Worm (Caenorhabditis elegans) whole organism, late embryonic: ENCODE results near the gene E02C12.19.
A peak's percentile ranks its signal among the peaks of the same experiment; 100 is the strongest.

Experiments
- C38D4.7 ChIP-seq: fragments of 200-800 bp; sonication (Bioruptor generic); optimal IDR thresholded peaks from 2 replicates; lab custom pipeline; 2018; ENCODE audit warnings: mild to moderate bottlenecking, missing genetic modification characterization, moderate library complexity, missing compliant biosample characterization
- K09A11.1 ChIP-seq: sonication (generic microtip); optimal IDR thresholded peaks from 2 replicates; lab custom pipeline; 2017; ENCODE audit warnings: antibody characterized with exemption, mild to moderate bottlenecking, missing genetic modification characterization, missing compliant biosample characterization; ENCODE audit not compliant: insufficient read depth
- T23F11.4 ChIP-seq: fragments of 200-800 bp; sonication (Bioruptor generic); optimal IDR thresholded peaks from 2 replicates; lab custom pipeline; 2018; ENCODE audit warnings: mild to moderate bottlenecking, missing genetic modification characterization, missing compliant biosample characterization
- Y22D7AL.16 ChIP-seq: sonication (generic microtip); optimal IDR thresholded peaks from 2 replicates; lab custom pipeline; 2016; ENCODE audit warnings: missing genetic modification characterization, missing compliant biosample characterization
- ama-1 ChIP-seq: fragments of 150-350 bp; optimal IDR thresholded peaks from 2 replicates; lab custom pipeline; 2014
- ceh-24 ChIP-seq: sonication (generic microtip); optimal IDR thresholded peaks from 2 replicates; lab custom pipeline; 2016; ENCODE audit warnings: mild to moderate bottlenecking, missing genetic modification characterization, missing compliant biosample characterization
- ceh-31 ChIP-seq: sonication (generic microtip); optimal IDR thresholded peaks from 2 replicates; lab custom pipeline; 2016; ENCODE audit warnings: missing genetic modification characterization, missing compliant biosample characterization
- ceh-34 ChIP-seq: sonication (generic microtip); optimal IDR thresholded peaks from 2 replicates; lab custom pipeline; 2016; ENCODE audit warnings: mild to moderate bottlenecking, missing genetic modification characterization, missing compliant biosample characterization
- ceh-45 ChIP-seq: fragments of 200-800 bp; sonication (Bioruptor generic); IDR thresholded peaks from 2 replicates; pipeline ENCODE4 v1.3.6; 2022; ENCODE audit warnings: missing genetic modification reagents, missing genetic modification characterization, missing compliant biosample characterization
- ceh-48 ChIP-seq: sonication (generic microtip); optimal IDR thresholded peaks from 2 replicates; lab custom pipeline; 2016; ENCODE audit warnings: missing genetic modification characterization, inconsistent platforms, missing compliant biosample characterization
- ceh-6 ChIP-seq: fragments of 200-800 bp; sonication (Bioruptor generic); optimal IDR thresholded peaks from 2 replicates; lab custom pipeline; 2018; ENCODE audit warnings: mild to moderate bottlenecking, missing genetic modification characterization, missing compliant biosample characterization
- ceh-9 ChIP-seq: sonication (generic microtip); optimal IDR thresholded peaks from 2 replicates; lab custom pipeline; 2016; ENCODE audit warnings: mild to moderate bottlenecking, missing genetic modification characterization, inconsistent platforms, missing compliant biosample characterization
- che-1 ChIP-seq: sonication (generic microtip); optimal IDR thresholded peaks from 2 replicates; lab custom pipeline; 2016; ENCODE audit warnings: mild to moderate bottlenecking, missing genetic modification characterization, missing compliant biosample characterization
- dmd-4 ChIP-seq: sonication (generic microtip); optimal IDR thresholded peaks from 2 replicates; lab custom pipeline; 2016; ENCODE audit warnings: borderline replicate concordance, missing genetic modification characterization, missing compliant biosample characterization
- ets-4 ChIP-seq: sonication (generic microtip); optimal IDR thresholded peaks from 2 replicates; lab custom pipeline; 2016; ENCODE audit warnings: missing genetic modification characterization, missing compliant biosample characterization
- fkh-10 ChIP-seq: fragments of 150-350 bp; optimal IDR thresholded peaks from 2 replicates; lab custom pipeline; 2014; ENCODE audit warnings: missing biosample characterization, missing genetic modification reagents, missing genetic modification characterization
- fkh-6 ChIP-seq: sonication (generic microtip); optimal IDR thresholded peaks from 2 replicates; lab custom pipeline; 2016; ENCODE audit warnings: missing genetic modification characterization, missing compliant biosample characterization
- hlh-13 ChIP-seq: fragments of 200-800 bp; sonication (Bioruptor generic); optimal IDR thresholded peaks from 2 replicates; lab custom pipeline; 2018; ENCODE audit warnings: mild to moderate bottlenecking, missing genetic modification characterization, missing compliant biosample characterization
- hlh-30 ChIP-seq: sonication (generic microtip); optimal IDR thresholded peaks from 2 replicates; lab custom pipeline; 2017; ENCODE audit warnings: antibody characterized with exemption, missing genetic modification characterization, missing compliant biosample characterization; ENCODE audit not compliant: insufficient read depth
- hlh-6 ChIP-seq: sonication (generic microtip); optimal IDR thresholded peaks from 2 replicates; lab custom pipeline; 2016; ENCODE audit warnings: missing genotype, missing genetic modification characterization, missing compliant biosample characterization
- hlh-8 ChIP-seq: sonication (generic microtip); optimal IDR thresholded peaks from 2 replicates; lab custom pipeline; 2016; ENCODE audit warnings: missing genotype, missing genetic modification characterization, missing compliant biosample characterization
- lin-11 ChIP-seq: fragments of 200-800 bp; sonication (Bioruptor generic); optimal IDR thresholded peaks from 2 replicates; lab custom pipeline; 2018; ENCODE audit warnings: mild to moderate bottlenecking, missing genetic modification characterization, missing compliant biosample characterization
- nfya-1 ChIP-seq: sonication (generic microtip); optimal IDR thresholded peaks from 2 replicates; lab custom pipeline; 2017; ENCODE audit warnings: missing genetic modification characterization, mild to moderate bottlenecking, missing compliant biosample characterization, antibody characterized with exemption, moderate library complexity
- nhr-11 ChIP-seq: fragments of 150-350 bp; optimal IDR thresholded peaks from 2 replicates; lab custom pipeline; 2014; ENCODE audit warnings: missing biosample characterization, missing genetic modification characterization
- nhr-232 ChIP-seq: sonication (generic microtip); optimal IDR thresholded peaks from 2 replicates; lab custom pipeline; 2016; ENCODE audit warnings: missing genetic modification characterization, missing compliant biosample characterization
- odd-2 ChIP-seq: sonication (generic microtip); optimal IDR thresholded peaks from 2 replicates; lab custom pipeline; 2017; ENCODE audit warnings: antibody characterized with exemption, mild to moderate bottlenecking, missing genetic modification characterization, missing compliant biosample characterization
- pat-9 ChIP-seq: fragments of 200-800 bp; sonication (Bioruptor generic); optimal IDR thresholded peaks from 2 replicates; lab custom pipeline; 2018; ENCODE audit warnings: mild to moderate bottlenecking, missing genetic modification characterization, moderate library complexity, missing compliant biosample characterization
- pax-1 ChIP-seq: fragments of 150-350 bp; optimal IDR thresholded peaks from 2 replicates; lab custom pipeline; 2014; ENCODE audit warnings: missing biosample characterization, missing genetic modification characterization
- pha-2 ChIP-seq: sonication (generic microtip); optimal IDR thresholded peaks from 2 replicates; lab custom pipeline; 2017; ENCODE audit warnings: mild to moderate bottlenecking, missing genetic modification characterization, missing compliant biosample characterization
- pqm-1 ChIP-seq: sonication (generic microtip); optimal IDR thresholded peaks from 2 replicates; lab custom pipeline; 2016; ENCODE audit warnings: missing genetic modification characterization, missing compliant biosample characterization
- pros-1 ChIP-seq: fragments of 150-350 bp; optimal IDR thresholded peaks from 2 replicates; lab custom pipeline; 2014; ENCODE audit warnings: missing biosample characterization, missing genetic modification reagents, missing genetic modification characterization
- ref-2 ChIP-seq: sonication (generic microtip); optimal IDR thresholded peaks from 2 replicates; lab custom pipeline; 2016; ENCODE audit warnings: missing genetic modification characterization, missing compliant biosample characterization
- sdc-2 ChIP-seq: sonication (generic microtip); optimal IDR thresholded peaks from 2 replicates; lab custom pipeline; 2016; ENCODE audit warnings: missing genotype, missing genetic modification characterization, missing compliant biosample characterization
- sox-4 ChIP-seq: sonication (generic microtip); optimal IDR thresholded peaks from 2 replicates; lab custom pipeline; 2017; ENCODE audit warnings: mild to moderate bottlenecking, missing genetic modification characterization, inconsistent platforms, missing compliant biosample characterization
- tbx-7 ChIP-seq: sonication (generic microtip); optimal IDR thresholded peaks from 2 replicates; lab custom pipeline; 2016; ENCODE audit warnings: missing genotype, missing genetic modification characterization, missing compliant biosample characterization
- unc-42 ChIP-seq: sonication (generic microtip); optimal IDR thresholded peaks from 2 replicates; lab custom pipeline; 2016; ENCODE audit warnings: missing genotype, missing genetic modification characterization, missing compliant biosample characterization
- unc-86 ChIP-seq: sonication (generic microtip); optimal IDR thresholded peaks from 2 replicates; lab custom pipeline; 2016; ENCODE audit warnings: missing genetic modification characterization, missing compliant biosample characterization
- zip-5 ChIP-seq: sonication (generic microtip); optimal IDR thresholded peaks from 2 replicates; lab custom pipeline; 2016; ENCODE audit warnings: missing genetic modification characterization, missing compliant biosample characterization

The E02C12.19 gene

DNA sequence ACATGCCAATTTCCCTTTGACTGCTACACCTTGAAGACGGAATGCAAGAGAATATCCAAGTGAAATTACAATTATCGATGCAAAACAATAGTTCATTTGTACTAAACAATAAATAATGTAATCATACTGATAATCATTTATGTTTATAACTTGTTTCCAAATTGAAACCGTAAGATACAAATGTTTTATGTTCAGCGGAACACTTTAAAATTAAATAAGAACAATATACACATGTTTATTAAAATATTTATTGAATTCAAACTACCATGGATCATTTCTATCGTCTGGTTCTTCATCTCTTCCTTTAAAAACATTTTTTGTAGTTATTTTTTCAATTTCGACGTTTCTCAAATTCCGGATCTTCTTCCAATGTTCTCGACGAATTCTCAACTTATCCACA is 20.9 kb downstream of the E02C12.19 start, which contains the start of gene ttr-40:
Gene ttr-40, minus strand, starts transcription at position 101 of the 400 bp plus-strand sequence.
- TF ChIP-seq nhr-232 (tag; lab: Kevin White, UChicago) (no peak), odd-2 (tag; lab: Kevin White, UChicago) (no peak), K09A11.1 (tag; lab: Kevin White, UChicago) (no peak), ref-2 (tag; lab: Kevin White, UChicago) (no peak), T23F11.4 (GFP tag; lab: Kevin White, UChicago) (no peak), nhr-11 (tag; lab: Kevin White, UChicago) (no peak)
- TF ChIP-seq, all 69 proteins: peak for 0

DNA sequence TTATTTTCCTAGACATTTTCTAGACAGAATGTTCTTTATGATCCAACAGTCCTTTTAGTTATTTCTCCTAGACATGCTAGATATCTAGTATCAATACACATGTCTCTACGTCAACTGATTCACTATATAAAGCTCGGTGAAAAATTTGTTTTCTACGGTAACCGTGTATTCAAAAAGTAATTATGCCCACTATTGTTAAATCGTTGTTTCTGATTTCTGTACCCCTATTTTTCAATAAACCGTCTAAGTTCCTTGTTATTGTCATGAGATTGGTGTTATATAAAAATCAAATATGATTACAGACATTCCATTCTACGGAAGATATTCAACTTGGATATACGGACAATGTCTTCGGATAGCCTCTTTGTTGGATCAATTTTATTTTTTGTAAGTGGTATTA is 23.4 kb downstream of the E02C12.19 start, which contains the start of gene srx-46:
Gene srx-46, plus strand, starts transcription at position 301 of the 400 bp plus-strand sequence.
- TF ChIP-seq ets-4 (tag; lab: Kevin White, UChicago) (no peak), ceh-24 (no peak), unc-42 (tag; lab: Kevin White, UChicago) (no peak), C38D4.7 (GFP tag; lab: Kevin White, UChicago) (no peak), ceh-34 (tag; lab: Kevin White, UChicago) (no peak), pha-2 (tag; lab: Kevin White, UChicago) (no peak), nfya-1 (tag; lab: Kevin White, UChicago) (no peak)
- TF ChIP-seq, all 69 proteins: peak for 0

ce11 chrV:9349687-9350086 is 26.6 kb downstream of the E02C12.19 start, which contains the start of gene srx-47:
srx-47 (plus strand) TSS chrV:9349987.
- TF ChIP-seq unc-86 (tag; lab: Kevin White, UChicago) (no peak), pros-1 (tag; lab: Kevin White, UChicago) (no peak), T23F11.4 (GFP tag; lab: Kevin White, UChicago) (no peak), lin-11 (tag; lab: Kevin White, UChicago) (no peak), pat-9 (tag; lab: Kevin White, UChicago) (no peak), Y22D7AL.16 (tag; lab: Kevin White, UChicago) (no peak), ceh-31 (no peak), hlh-13 (GFP tag; lab: Kevin White, UChicago) (no peak), tbx-7 (tag; lab: Kevin White, UChicago) (no peak), ceh-9 (tag; lab: Kevin White, UChicago) (no peak), hlh-30 (tag; lab: Kevin White, UChicago) (no peak), ama-1 (no peak), ceh-6 (GFP tag; lab: Kevin White, UChicago) (no peak)
- TF ChIP-seq, all 69 proteins: peak for 0

ce11 chrV:9346804-9347203 is 29.5 kb downstream of the E02C12.19 start, which contains the start of the genes K07B1.7 and try-5:
K07B1.7 (minus strand) TSS chrV:9346962.
try-5 (plus strand) TSS chrV:9347044.
- TF ChIP-seq pat-9 (tag; lab: Kevin White, UChicago), result no peak
- peak; percentile 77 for TF ChIP-seq ceh-48 (tag; lab: Kevin White, UChicago)
- no peak for TF ChIP-seq zip-5 (tag; lab: Kevin White, UChicago)
- TF ChIP-seq dmd-4 (tag; lab: Kevin White, UChicago), result no peak
- TF ChIP-seq nfya-1 (tag; lab: Kevin White, UChicago), result peak; percentile 21
- TF ChIP-seq hlh-8, result no peak
- TF ChIP-seq hlh-6 (tag; lab: Kevin White, UChicago), result no peak
- no peak for TF ChIP-seq fkh-10 (GFP tag; lab: Kevin White, UChicago)
- no peak for TF ChIP-seq pqm-1 (tag; lab: Kevin White, UChicago)
- TF ChIP-seq ceh-9 (tag; lab: Kevin White, UChicago), result no peak
- peak; percentile 41 for TF ChIP-seq unc-42 (tag; lab: Kevin White, UChicago)
- no peak for TF ChIP-seq sdc-2
- TF ChIP-seq pax-1, result peak; percentile 47
- TF ChIP-seq fkh-6 (tag; lab: Kevin White, UChicago), result no peak
- no peak for TF ChIP-seq sox-4 (tag; lab: Kevin White, UChicago)
- no peak for TF ChIP-seq ceh-45 (GFP tag; lab: Robert Waterston, UW)
- TF ChIP-seq che-1 (tag; lab: Kevin White, UChicago), result no peak
- TF ChIP-seq hlh-30 (tag; lab: Kevin White, UChicago), result peak; percentile 3
